Fruit fly (Drosophila melanogaster) whole organism, embryonic: ENCODE data around the gene CG32713.
A peak's percentile ranks its signal among the peaks of the same experiment; 100 is the strongest.

Source experiments
- Ada2b ChIP-seq: fragments of 200-800 bp; sonication (Bioruptor generic); IDR thresholded peaks from 2 replicates; pipeline ENCODE4 v1.3.6; 2022; ENCODE audit warnings: missing biosample characterization, missing genetic modification characterization
- Bgb ChIP-seq: fragments of 200-800 bp; sonication (Bioruptor generic); IDR thresholded peaks from 2 replicates; pipeline ENCODE4 v1.3.6; 2022; ENCODE audit warnings: missing biosample characterization, missing genetic modification characterization; ENCODE audit not compliant: partially characterized antibody
- CG10979 ChIP-seq: fragments of 200-800 bp; sonication (Bioruptor generic); optimal IDR thresholded peaks from 2 replicates; lab custom pipeline; 2018; ENCODE audit warnings: missing biosample characterization, mild to moderate bottlenecking, missing genetic modification characterization, moderate library complexity
- CG11398 ChIP-seq: fragments of 200-800 bp; sonication (Bioruptor generic); optimal IDR thresholded peaks from 2 replicates; lab custom pipeline; 2016; ENCODE audit warnings: missing biosample characterization, missing genetic modification characterization
- CG11456 ChIP-seq: fragments of 200-800 bp; sonication (Bioruptor generic); IDR thresholded peaks from 3 replicates; pipeline ENCODE4 v1.3.6; 2022; ENCODE audit warnings: missing biosample characterization, missing genetic modification characterization
- CG12104 ChIP-seq: fragments of 200-800 bp; sonication (Bioruptor generic); optimal IDR thresholded peaks from 3 replicates; lab custom pipeline; 2016; ENCODE audit warnings: missing biosample characterization, missing genetic modification characterization
- CG12769 ChIP-seq: fragments of 200-800 bp; sonication (Bioruptor generic); optimal IDR thresholded peaks from 2 replicates; lab custom pipeline; 2019; ENCODE audit warnings: missing biosample characterization, mild to moderate bottlenecking, missing genetic modification characterization, moderate library complexity
- CG14441 ChIP-seq: fragments of 200-800 bp; sonication (Bioruptor generic); IDR thresholded peaks from 2 replicates; pipeline ENCODE4 v1.3.6; 2022; ENCODE audit warnings: missing biosample characterization, missing genetic modification characterization
- CG17361 ChIP-seq: fragments of 200-800 bp; sonication (Bioruptor generic); IDR thresholded peaks from 3 replicates; pipeline ENCODE4 v1.3.6; 2022; ENCODE audit warnings: missing biosample characterization, missing genetic modification characterization
- CG17612 ChIP-seq: fragments of 200-800 bp; sonication (Bioruptor generic); IDR thresholded peaks from 2 replicates; pipeline ENCODE4 v1.3.6; 2022; ENCODE audit warnings: missing biosample characterization, missing genetic modification characterization
- CG18262 ChIP-seq: fragments of 200-800 bp; optimal IDR thresholded peaks from 3 replicates; lab custom pipeline; 2019; ENCODE audit warnings: missing biosample characterization, mild to moderate bottlenecking, missing genetic modification characterization, moderate library complexity
- CG18599 ChIP-seq: fragments of 200-800 bp; sonication (Bioruptor generic); optimal IDR thresholded peaks from 3 replicates; lab custom pipeline; 2017; ENCODE audit warnings: missing biosample characterization, missing genetic modification characterization, mild to moderate bottlenecking, moderate library complexity, missing genetic modification reagents
- CG2116 ChIP-seq: fragments of 200-800 bp; sonication (Bioruptor generic); optimal IDR thresholded peaks from 3 replicates; lab custom pipeline; 2018; ENCODE audit warnings: missing biosample characterization, mild to moderate bottlenecking, missing genetic modification characterization
- CG2202 ChIP-seq: fragments of 200-800 bp; sonication (Bioruptor generic); optimal IDR thresholded peaks from 2 replicates; lab custom pipeline; 2018; ENCODE audit warnings: missing biosample characterization, mild to moderate bottlenecking, missing genetic modification characterization
- CG2678 ChIP-seq: fragments of 200-800 bp; sonication (Bioruptor generic); optimal IDR thresholded peaks from 3 replicates; lab custom pipeline; 2019; ENCODE audit warnings: missing biosample characterization, mild to moderate bottlenecking, missing genetic modification characterization, moderate library complexity
- CG2889 ChIP-seq: fragments of 200-800 bp; sonication (Bioruptor generic); IDR thresholded peaks from 3 replicates; pipeline ENCODE4 v1.3.6; 2022; ENCODE audit warnings: missing biosample characterization, missing genetic modification characterization
- CG31224 ChIP-seq: fragments of 200-800 bp; sonication (Bioruptor generic); IDR thresholded peaks from 2 replicates; pipeline ENCODE4 v1.3.6; 2022; ENCODE audit warnings: missing biosample characterization, missing genetic modification characterization
- CG3407 ChIP-seq: fragments of 200-800 bp; sonication (Bioruptor generic); optimal IDR thresholded peaks from 2 replicates; lab custom pipeline; 2018; ENCODE audit warnings: missing biosample characterization, mild to moderate bottlenecking, missing genetic modification characterization
- CG34376 ChIP-seq: fragments of 200-800 bp; sonication (Bioruptor generic); optimal IDR thresholded peaks from 2 replicates; lab custom pipeline; 2018; ENCODE audit warnings: missing biosample characterization, mild to moderate bottlenecking, missing genetic modification characterization
- CG4282 ChIP-seq: fragments of 200-800 bp; sonication (Bioruptor generic); optimal IDR thresholded peaks from 2 replicates; lab custom pipeline; 2016; ENCODE audit warnings: missing biosample characterization, missing genetic modification characterization
- CG4328 ChIP-seq: fragments of 200-800 bp; sonication (Bioruptor generic); optimal IDR thresholded peaks from 3 replicates; lab custom pipeline; 2017; ENCODE audit warnings: missing biosample characterization, missing genetic modification reagents, missing genetic modification characterization
- CG4424 ChIP-seq: fragments of 200-800 bp; sonication (Bioruptor generic); optimal IDR thresholded peaks from 3 replicates; lab custom pipeline; 2016; ENCODE audit warnings: missing biosample characterization, missing genetic modification characterization
- CG6254 ChIP-seq: fragments of 200-800 bp; sonication (Bioruptor generic); optimal IDR thresholded peaks from 3 replicates; lab custom pipeline; 2017; ENCODE audit warnings: mild to moderate bottlenecking, missing biosample characterization, missing genetic modification reagents, missing genetic modification characterization
- CG6689 ChIP-seq: fragments of 200-800 bp; sonication (Bioruptor generic); IDR thresholded peaks from 2 replicates; pipeline ENCODE4 v1.3.6; 2022; ENCODE audit warnings: missing biosample characterization, missing genetic modification characterization
- CHES-1-like ChIP-seq: fragments of 200-800 bp; sonication (Bioruptor generic); optimal IDR thresholded peaks from 2 replicates; lab custom pipeline; 2016; ENCODE audit warnings: missing biosample characterization, missing genetic modification characterization
- HHEX ChIP-seq: fragments of 200-800 bp; sonication (Bioruptor generic); optimal IDR thresholded peaks from 3 replicates; lab custom pipeline; 2017; ENCODE audit warnings: missing biosample characterization, mild to moderate bottlenecking, missing genetic modification characterization, missing genetic modification reagents
- Hr3 ChIP-seq: fragments of 200-800 bp; sonication (Bioruptor generic); optimal IDR thresholded peaks from 3 replicates; lab custom pipeline; 2016; ENCODE audit warnings: missing biosample characterization, missing genetic modification characterization
- MBD-R2 ChIP-seq: fragments of 200-800 bp; sonication (Bioruptor generic); IDR thresholded peaks from 2 replicates; pipeline ENCODE4 v1.3.6; 2022; ENCODE audit warnings: missing biosample characterization, missing genetic modification characterization
- Scr ChIP-seq: fragments of 200-800 bp; sonication (Bioruptor generic); IDR thresholded peaks from 2 replicates; pipeline ENCODE4 v1.3.6; 2022; ENCODE audit warnings: missing biosample characterization, missing genetic modification characterization; ENCODE audit not compliant: partially characterized antibody
- Ssrp ChIP-seq: fragments of 200-800 bp; sonication (Bioruptor generic); optimal IDR thresholded peaks from 2 replicates; lab custom pipeline; 2018; ENCODE audit warnings: missing biosample characterization, mild to moderate bottlenecking, missing genetic modification characterization, moderate library complexity
- Usf ChIP-seq: fragments of 200-800 bp; sonication (Bioruptor generic); optimal IDR thresholded peaks from 2 replicates; lab custom pipeline; 2017; ENCODE audit warnings: missing genotype, missing biosample characterization, missing genetic modification characterization
- Vsx1 ChIP-seq: fragments of 200-800 bp; sonication (Bioruptor generic); optimal IDR thresholded peaks from 2 replicates; lab custom pipeline; 2017; ENCODE audit warnings: missing biosample characterization, mild to moderate bottlenecking, missing genetic modification characterization, missing genetic modification reagents
- YL-1 ChIP-seq: fragments of 200-800 bp; sonication (Bioruptor generic); optimal IDR thresholded peaks from 3 replicates; lab custom pipeline; 2017; ENCODE audit warnings: missing biosample characterization, mild to moderate bottlenecking, missing genetic modification characterization
- bbx ChIP-seq: fragments of 200-800 bp; sonication (Bioruptor generic); IDR thresholded peaks from 2 replicates; pipeline ENCODE4 v1.3.6; 2022; ENCODE audit warnings: missing biosample characterization, missing genetic modification characterization; ENCODE audit not compliant: partially characterized antibody
- emc ChIP-seq: fragments of 200-800 bp; sonication (Bioruptor generic); optimal IDR thresholded peaks from 2 replicates; lab custom pipeline; 2016; ENCODE audit warnings: missing biosample characterization, missing genetic modification characterization
- fd96Cb ChIP-seq: fragments of 200-800 bp; sonication (Bioruptor generic); optimal IDR thresholded peaks from 2 replicates; lab custom pipeline; 2018; ENCODE audit warnings: missing biosample characterization, mild to moderate bottlenecking, missing genetic modification characterization, moderate library complexity
- ftz-f1 ChIP-seq: fragments of 200-800 bp; sonication (Bioruptor generic); optimal IDR thresholded peaks from 2 replicates; lab custom pipeline; 2016; ENCODE audit warnings: missing biosample characterization, missing genetic modification characterization
- gce ChIP-seq: fragments of 200-800 bp; sonication (Bioruptor generic); IDR thresholded peaks from 3 replicates; pipeline ENCODE4 v1.3.6; 2022; ENCODE audit warnings: missing biosample characterization, missing genetic modification characterization
- hb ChIP-seq: fragments of 200-800 bp; sonication (Bioruptor generic); IDR thresholded peaks from 3 replicates; pipeline ENCODE4 v1.3.6; 2022; ENCODE audit warnings: missing biosample characterization, missing genetic modification characterization; ENCODE audit not compliant: partially characterized antibody
- lbe ChIP-seq: fragments of 200-800 bp; sonication (Bioruptor generic); optimal IDR thresholded peaks from 2 replicates; lab custom pipeline; 2016; ENCODE audit warnings: missing biosample characterization, mild to moderate bottlenecking, missing genetic modification characterization
- lola ChIP-seq, 3 experiments: fragments of >200 bp in 2 of 3; fragments of 200-800 bp in 1 of 3; sonication (Bioruptor generic) in 1 of 3; optimal IDR thresholded peaks; 2 replicates each; lab custom pipeline; 2017 to 2019; ENCODE audit warnings: missing biosample characterization in 3 of 3, missing genetic modification characterization in 3 of 3, mild to moderate bottlenecking in 1 of 3, moderate library complexity in 1 of 3
- nau ChIP-seq: fragments of 200-800 bp; sonication (Bioruptor generic); optimal IDR thresholded peaks from 3 replicates; lab custom pipeline; 2017; ENCODE audit warnings: missing biosample characterization, mild to moderate bottlenecking, missing genetic modification characterization, missing genetic modification reagents
- pzg ChIP-seq: fragments of 200-800 bp; sonication (Bioruptor generic); optimal IDR thresholded peaks from 3 replicates; lab custom pipeline; 2018; ENCODE audit warnings: missing biosample characterization, mild to moderate bottlenecking, missing genetic modification characterization, moderate library complexity
- salm ChIP-seq: fragments of 200-800 bp; sonication (Bioruptor generic); optimal IDR thresholded peaks from 2 replicates; lab custom pipeline; 2018; ENCODE audit warnings: missing biosample characterization, mild to moderate bottlenecking, missing genetic modification characterization
- seq ChIP-seq: fragments of 200-800 bp; sonication (Bioruptor generic); IDR thresholded peaks from 2 replicates; pipeline ENCODE4 v1.3.6; 2022; ENCODE audit warnings: missing biosample characterization, missing genetic modification characterization
- tgo ChIP-seq: fragments of 200-800 bp; sonication (Bioruptor generic); IDR thresholded peaks from 3 replicates; pipeline ENCODE4 v1.3.6; 2022; ENCODE audit warnings: missing biosample characterization, missing genetic modification characterization
- trh ChIP-seq: fragments of 200-800 bp; sonication (Bioruptor generic); optimal IDR thresholded peaks from 2 replicates; lab custom pipeline; 2016; ENCODE audit warnings: missing biosample characterization, missing genetic modification characterization
- ttk ChIP-seq: fragments of 200-800 bp; sonication (Bioruptor generic); IDR thresholded peaks from 2 replicates; pipeline ENCODE4 v2.1.2; 2022; ENCODE audit warnings: missing biosample characterization, missing genetic modification characterization
- unc-4 ChIP-seq: fragments of 200-800 bp; sonication (Bioruptor generic); IDR thresholded peaks from 2 replicates; pipeline ENCODE4 v1.3.6; 2022; ENCODE audit warnings: missing biosample characterization, missing genetic modification characterization; ENCODE audit not compliant: partially characterized antibody
- wor ChIP-seq: fragments of 200-800 bp; sonication (Bioruptor generic); IDR thresholded peaks from 2 replicates; pipeline ENCODE4 v1.3.6; 2022; ENCODE audit warnings: missing biosample characterization, missing genetic modification characterization

The CG32713 gene

DNA sequence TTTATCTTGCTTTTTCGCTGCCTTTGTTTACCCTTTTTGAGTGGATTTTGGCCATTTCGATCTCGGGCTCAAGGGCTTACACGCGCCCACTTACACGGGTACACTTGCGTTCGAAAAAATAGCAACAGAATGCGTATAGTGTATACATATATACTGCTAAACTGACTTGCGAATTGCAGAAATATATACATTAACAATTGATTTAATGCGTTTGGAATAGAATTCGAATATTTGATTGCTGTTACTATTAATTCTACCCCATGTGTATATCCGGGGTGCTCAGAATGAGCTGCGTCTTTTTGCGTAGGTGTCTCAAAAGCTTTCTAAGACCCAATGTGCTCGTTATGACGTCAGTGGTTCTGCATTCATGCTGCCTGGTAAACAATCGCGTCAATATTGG is 36.0 kb upstream of the CG32713 start (continued):
- TF ChIP-seq CG2116 (GFP tag; lab: Kevin White, UChicago) (no peak), Hr3 (no peak), nau (GFP tag; lab: Kevin White, UChicago) (peak; percentile 21), Ssrp (no peak), lola (GFP tag; optimal IDR thresholded peaks at IDR 0.05; lab: Kevin White, UChicago) (no peak), ftz-f1 (GFP tag; lab: Kevin White, UChicago) (no peak), CG11456 (peak; percentile 58; the same call in 1 of the 3 replicates), CG2678 (tag; lab: Kevin White, UChicago) (peak; percentile 57), CG4282 (no peak), tgo (GFP tag; lab: Robert Waterston, UW) (peak; percentile 48; the same call in 2 of the 3 replicates), Ada2b (GFP tag; lab: Robert Waterston, UW) (peak; percentile 63), CG6689 (peak; percentile 57), lbe (GFP tag; lab: Kevin White, UChicago) (no peak), hb (GFP tag; lab: Robert Waterston, UW) (no peak), fd96Cb (tag; lab: Kevin White, UChicago) (peak; percentile 24), CG4424 (no peak), Scr (no peak), CG2202 (tag; lab: Kevin White, UChicago) (no peak), CG6254 (no peak), CG2889 (GFP tag; lab: Robert Waterston, UW) (no peak), seq (GFP tag; lab: Robert Waterston, UW) (peak; percentile 42; the same call in 1 of the 2 replicates), unc-4 (GFP tag; lab: Robert Waterston, UW) (no peak), CG31224 (peak; percentile 46; the same call in 1 of the 2 replicates), CHES-1-like (GFP tag; lab: Kevin White, UChicago) (peak; percentile 20), CG4328 (GFP tag; lab: Kevin White, UChicago) (no peak), HHEX (peak; percentile 20), gce (GFP tag; lab: Robert Waterston, UW) (peak; percentile 22; the same call in 1 of the 3 replicates), wor (no peak), ttk (GFP tag; lab: Robert Waterston, UW) (peak; percentile 43; the same call in 1 of the 2 replicates), CG18599 (peak; percentile 59), bbx (no peak), YL-1 (GFP tag; lab: Kevin White, UChicago) (no peak), salm (tag; lab: Kevin White, UChicago) (no peak), CG17612 (0 out of 2 replicates have a peak, but pooled peaks have one; percentile 22), Usf (GFP tag; lab: Kevin White, UChicago) (no peak), Vsx1 (GFP tag; lab: Kevin White, UChicago) (peak; percentile 18), pzg (GFP tag; lab: Kevin White, UChicago) (no peak), MBD-R2 (GFP tag; lab: Robert Waterston, UW) (peak; percentile 14; the same call in 1 of the 2 replicates), CG12104 (GFP tag; lab: Kevin White, UChicago) (no peak), CG3407 (no peak), CG17361 (GFP tag; lab: Robert Waterston, UW) (no peak), trh (GFP tag; lab: Kevin White, UChicago) (no peak), CG11398 (GFP tag; lab: Kevin White, UChicago) (no peak), CG10979 (tag; lab: Kevin White, UChicago) (no peak), Bgb (GFP tag; lab: Robert Waterston, UW) (no peak), CG14441 (peak; percentile 66), CG12769 (tag; lab: Kevin White, UChicago) (peak; percentile 77), emc (GFP tag; lab: Kevin White, UChicago) (no peak), CG18262 (no peak), CG34376 (no peak)
